Worm (Caenorhabditis elegans) whole organism, dauer: Measurements from ENCODE around the gene sams-1.
A peak's percentile ranks its signal among the peaks of the same experiment; 100 is the strongest.

ENCODE experiments used
- unc-62 ChIP-seq: sonication (generic microtip); optimal IDR thresholded peaks from 2 replicates; lab custom pipeline; 2017; ENCODE audit warnings: missing biosample characterization, missing genetic modification reagents, missing genetic modification characterization

The sams-1 gene

DNA sequence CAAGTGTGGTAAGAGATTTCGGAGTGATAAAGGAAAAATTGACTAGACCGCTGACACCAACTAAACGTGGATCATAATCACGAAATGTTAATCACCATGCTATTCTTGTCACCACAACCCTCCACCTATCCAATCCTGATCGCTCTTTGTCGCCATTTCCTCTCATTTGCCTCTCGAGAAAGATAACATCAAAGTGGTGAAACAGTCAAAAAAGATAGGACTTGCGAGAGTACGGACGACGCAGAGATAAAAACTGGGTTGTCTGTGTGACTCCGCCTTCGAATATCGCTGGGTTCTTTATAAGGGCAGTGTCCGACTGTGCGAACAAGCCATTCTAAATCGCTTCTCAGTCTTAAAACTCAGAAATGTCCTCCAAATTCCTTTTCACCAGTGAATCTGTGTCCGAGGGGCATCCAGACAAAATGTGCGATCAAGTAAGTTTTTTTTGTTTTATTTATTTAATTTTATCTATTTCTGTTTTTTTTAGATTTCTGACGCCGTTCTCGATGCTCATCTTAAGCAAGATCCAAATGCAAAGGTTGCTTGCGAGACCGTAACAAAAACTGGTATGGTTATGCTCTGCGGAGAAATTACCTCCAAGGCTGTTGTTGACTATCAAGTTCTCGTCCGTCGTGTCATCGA lies at the start of gene sams-1:
Gene sams-1 (plus strand): TSS at position 300 of the 642 bp plus-strand sequence.
- no peak for TF ChIP-seq unc-62 (GFP tag; lab: Kevin White, UChicago)

DNA sequence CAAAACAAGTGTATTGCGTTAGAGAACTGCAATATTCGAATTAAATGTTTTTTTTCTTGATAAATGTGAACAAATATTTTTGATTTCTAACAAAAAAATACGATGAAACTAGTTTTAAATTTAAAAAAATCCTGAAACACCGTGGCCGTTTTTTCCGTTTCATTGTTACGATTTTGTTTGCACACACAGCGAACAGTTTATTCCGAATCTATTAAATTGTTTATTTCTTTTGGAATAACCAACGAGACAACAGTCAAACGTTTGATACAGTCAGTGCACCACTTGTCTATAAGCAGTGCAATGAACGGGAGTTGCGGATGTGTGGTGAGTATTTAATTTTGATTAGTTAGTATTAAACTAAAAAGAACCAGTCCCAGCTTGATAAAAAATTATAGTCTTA lies 49.1 kb upstream of the sams-1 start, which contains the start of gene Y62H9A.13:
Gene Y62H9A.13 (plus strand): TSS at position 301 of the 400 bp plus-strand sequence.
- no peak for TF ChIP-seq unc-62 (GFP tag; lab: Kevin White, UChicago)

DNA sequence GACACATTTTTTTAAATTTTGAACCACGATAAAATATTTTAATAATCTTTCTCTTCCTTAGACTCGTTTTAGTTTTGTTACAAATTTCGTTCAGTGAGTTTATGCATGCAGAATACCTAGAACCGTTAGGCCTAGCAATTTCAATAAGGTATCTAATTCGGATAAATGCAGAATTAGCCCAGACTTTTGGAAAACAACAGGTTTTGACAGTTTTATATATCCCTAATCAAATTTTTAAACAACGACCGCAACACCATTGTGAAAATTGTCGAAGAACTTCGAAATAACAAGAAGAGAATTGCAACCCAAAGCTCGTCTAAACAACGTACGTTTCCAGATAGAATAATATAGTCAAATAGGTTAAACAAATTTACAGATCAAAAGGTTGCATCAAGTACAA lies 47.8 kb upstream of the sams-1 start, which contains the start of gene Y62H9A.16:
Gene Y62H9A.16 (plus strand): TSS at position 301 of the 400 bp plus-strand sequence.
- TF ChIP-seq unc-62 (GFP tag; lab: Kevin White, UChicago): no peak

DNA sequence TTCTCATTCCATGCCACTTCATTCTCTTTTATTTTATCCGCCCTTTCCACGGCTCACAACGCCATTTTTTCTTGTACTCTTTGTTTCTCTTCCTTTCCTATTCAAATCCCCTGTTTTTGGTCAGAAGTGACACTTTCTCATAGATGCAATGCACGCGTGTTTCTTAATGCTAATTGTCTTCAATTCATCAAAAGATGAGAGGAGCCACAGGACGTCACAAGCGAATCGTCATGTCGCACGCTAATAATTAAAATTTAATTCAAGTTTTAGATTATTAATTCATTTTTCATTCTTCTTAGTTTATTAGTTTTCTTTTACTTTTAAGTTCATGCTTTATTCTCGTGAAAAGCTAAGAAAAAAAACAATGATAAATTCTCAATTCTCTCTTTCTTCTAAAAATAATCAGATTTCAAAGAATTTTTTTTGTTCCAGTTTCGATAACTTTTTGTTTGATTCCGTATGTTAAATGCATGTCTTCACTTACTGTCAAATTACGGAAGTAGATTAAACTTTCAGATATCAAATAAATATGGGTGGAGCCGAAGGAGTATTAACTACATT lies 45.0 kb upstream of the sams-1 start, which contains the start of gene Y62H9A.14:
Gene Y62H9A.14 (plus strand): TSS at position 511 of the 561 bp plus-strand sequence.
- no peak for TF ChIP-seq unc-62 (GFP tag; lab: Kevin White, UChicago)

DNA sequence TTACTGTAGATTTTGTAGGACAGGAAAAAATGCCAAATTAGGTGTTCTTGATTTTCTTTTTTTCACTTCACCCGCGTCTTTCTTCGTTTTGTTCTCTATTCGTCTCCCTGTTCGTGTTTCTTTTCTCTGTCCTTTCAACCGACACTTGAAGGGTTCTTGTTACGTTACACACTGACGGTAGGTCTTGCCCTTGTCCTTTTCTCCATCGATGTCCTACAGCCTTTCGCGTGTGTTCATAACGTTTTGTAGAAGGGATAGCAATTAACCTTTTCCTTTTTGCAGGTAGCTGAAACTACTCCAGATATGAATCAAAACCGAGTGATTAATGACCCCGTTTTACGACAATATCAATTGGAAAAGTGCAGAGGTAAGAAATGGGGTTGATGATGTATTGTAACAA lies 41.6 kb upstream of the sams-1 start, which contains the start of gene F55G7.1:
Gene F55G7.1 (plus strand): TSS at position 276 of the 400 bp plus-strand sequence.
- TF ChIP-seq unc-62 (GFP tag; lab: Kevin White, UChicago): no peak

DNA sequence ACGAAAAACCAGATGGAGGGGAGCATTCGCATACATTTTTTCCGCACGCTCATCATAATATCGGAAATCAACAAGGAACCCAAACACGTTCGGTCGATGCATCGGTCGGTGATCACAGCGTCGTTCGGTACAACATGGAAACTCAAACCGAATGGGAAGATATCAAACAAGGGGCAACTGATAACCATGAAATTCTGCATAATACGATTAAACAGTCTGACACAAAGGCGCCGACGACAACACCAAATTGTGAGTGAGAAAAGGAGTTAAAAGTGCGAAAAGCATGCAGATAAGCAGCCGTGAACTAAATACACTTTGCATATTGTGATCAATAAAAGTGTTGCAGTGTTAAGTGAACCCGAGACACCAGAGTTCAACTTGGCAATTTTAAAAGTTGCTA lies 40.5 kb upstream of the sams-1 start:
- no peak for TF ChIP-seq unc-62 (GFP tag; lab: Kevin White, UChicago)

DNA sequence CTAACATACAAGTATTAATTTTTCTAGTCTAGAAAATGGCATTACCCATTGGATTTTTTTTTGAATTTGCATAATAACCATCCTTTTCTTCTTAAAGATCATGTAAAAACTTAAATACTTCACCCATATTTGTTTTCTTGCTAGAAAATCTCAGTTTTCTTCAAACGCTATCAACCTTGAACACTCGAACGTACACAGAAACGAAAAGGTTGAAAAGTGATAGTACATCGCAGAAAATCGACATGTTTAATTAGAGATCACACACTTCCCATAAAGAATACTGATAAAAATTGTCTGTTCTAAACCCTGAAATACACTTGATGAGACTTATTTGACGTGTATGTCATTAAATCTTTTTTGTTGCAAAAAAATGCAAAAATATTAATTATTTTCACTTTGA lies 38.2 kb upstream of the sams-1 start, which contains the start of gene F55G7.4:
Gene F55G7.4 (plus strand): TSS at position 301 of the 400 bp plus-strand sequence.
- no peak for TF ChIP-seq unc-62 (GFP tag; lab: Kevin White, UChicago)

DNA sequence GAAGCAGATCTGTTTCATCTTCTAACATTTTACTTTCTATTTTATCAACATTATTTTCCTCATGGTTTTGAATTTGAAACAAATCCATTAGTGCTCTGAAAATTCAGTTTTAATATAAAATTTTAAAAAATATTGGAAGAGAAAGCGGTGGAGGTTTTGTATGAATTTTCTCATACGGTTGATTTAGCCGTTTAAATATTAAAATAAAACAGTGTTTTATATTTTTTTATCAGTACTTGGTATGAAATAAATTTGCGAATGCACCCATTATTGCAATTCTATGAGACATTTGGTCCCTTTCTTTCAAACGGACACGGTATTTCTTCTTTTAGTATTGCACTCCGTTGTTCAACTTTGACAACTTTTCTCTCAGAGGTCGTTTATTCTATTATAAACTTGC lies 34.2 kb upstream of the sams-1 start, which contains the start of gene dot-1.4:
Gene dot-1.4 (minus strand): TSS at position 101 of the 400 bp plus-strand sequence.
- TF ChIP-seq unc-62 (GFP tag; lab: Kevin White, UChicago): no peak

DNA sequence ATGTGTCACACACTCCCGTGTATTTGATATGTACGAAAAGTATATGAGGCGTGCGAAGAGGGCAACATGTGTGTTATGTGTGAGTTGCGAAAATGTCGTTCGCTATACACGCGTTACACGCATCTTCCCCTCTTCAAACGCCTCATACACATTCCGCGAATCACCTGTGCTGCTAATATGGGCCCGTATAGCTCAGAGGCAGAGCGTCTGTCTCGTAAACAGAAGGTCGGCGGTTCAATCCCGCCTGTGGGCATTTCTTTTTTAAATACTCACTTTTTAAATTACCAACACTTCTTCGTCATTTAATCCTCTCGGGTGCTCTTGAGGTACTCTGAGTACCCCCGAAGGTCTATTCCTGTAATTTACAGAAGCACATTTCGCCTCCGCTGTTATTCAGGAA lies 32.2 kb upstream of the sams-1 start:
- TF ChIP-seq unc-62 (GFP tag; lab: Kevin White, UChicago): no peak

DNA sequence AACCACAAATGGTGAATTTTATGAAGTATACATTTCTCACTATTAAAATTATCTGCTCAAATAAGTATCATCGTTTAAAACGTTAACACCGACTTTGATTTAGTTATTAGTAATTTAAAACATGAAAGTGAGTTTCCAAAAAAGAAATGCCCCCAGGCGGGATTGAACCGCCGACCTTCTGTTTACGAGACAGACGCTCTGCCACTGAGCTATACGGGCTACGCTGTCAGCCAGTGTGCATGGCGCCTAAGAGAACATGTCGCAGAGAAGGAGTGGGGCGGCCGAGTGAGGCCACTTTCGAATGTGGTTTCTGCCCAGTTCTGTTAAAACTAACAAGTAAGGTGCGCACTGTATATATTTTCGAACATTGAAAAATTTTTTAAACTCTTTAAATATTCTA lies 30.8 kb upstream of the sams-1 start:
- TF ChIP-seq unc-62 (GFP tag; lab: Kevin White, UChicago): no peak

DNA sequence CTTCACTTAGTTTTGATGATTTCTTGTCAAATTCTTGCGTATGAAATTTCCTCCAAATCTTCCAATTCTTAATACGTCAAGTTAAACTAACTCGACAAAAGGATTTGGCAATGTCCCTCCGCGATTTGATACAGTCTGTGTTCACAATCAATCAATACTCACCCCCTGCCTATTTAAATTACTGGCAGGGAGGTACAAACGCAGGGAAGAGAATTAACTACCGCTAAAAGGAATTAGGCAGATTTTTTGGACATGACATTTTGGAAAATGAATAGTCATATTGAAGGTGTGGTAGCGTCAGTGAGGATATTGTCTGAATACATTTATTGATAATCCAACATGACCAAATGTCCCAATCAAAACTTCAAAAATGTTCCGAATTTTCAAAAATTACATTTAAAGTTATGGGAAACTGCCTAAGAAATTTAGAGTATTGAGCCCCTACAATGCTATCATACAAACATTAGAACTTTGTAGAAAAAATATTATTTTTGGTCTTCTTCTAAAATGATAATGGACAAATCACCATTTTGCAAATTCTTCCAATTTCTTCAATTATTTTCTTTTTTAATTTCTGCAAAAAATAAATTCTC lies 28.3 kb upstream of the sams-1 start:
- peak; percentile 32 for TF ChIP-seq unc-62 (GFP tag; lab: Kevin White, UChicago)

DNA sequence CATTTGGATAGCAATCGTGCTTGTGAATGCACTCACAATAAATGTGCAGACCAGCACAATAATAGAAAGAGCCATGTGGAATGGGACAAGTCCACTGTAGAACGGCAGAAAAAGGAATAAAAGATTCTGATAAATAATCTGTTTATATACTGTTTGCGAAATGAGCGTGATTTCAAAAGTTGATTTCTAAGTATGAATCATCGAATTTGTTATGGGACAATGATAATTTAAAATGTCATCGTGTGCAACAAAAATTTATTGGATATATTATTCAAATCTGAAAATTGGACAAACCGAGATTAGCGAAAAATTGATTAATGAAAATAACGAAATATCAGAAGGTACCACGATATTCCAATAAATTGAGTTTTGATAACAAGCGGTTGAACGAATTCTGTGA lies 26.9 kb upstream of the sams-1 start, which contains the start of gene F55G7.5:
Gene F55G7.5 (minus strand): TSS at position 101 of the 400 bp plus-strand sequence.
- no peak for TF ChIP-seq unc-62 (GFP tag; lab: Kevin White, UChicago)

DNA sequence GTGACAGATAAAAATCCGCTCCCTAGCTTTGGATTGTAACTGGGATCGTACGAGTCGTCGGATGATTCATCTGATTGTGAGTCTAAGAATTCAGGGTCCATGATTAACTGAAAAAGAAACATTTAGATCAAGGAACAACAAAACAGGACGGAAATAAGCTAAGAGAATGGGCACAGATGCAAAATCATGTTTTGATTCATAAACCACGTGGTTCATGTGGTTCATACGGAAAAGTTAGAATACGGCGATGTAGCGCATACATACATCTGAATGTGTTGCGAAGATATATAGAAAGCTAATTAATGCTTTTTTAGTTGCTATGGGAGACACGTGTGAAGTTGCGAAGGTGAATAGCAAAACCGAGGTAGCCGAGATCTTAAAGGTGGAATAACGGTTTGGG lies 23.8 kb upstream of the sams-1 start, which contains the start of gene F55G7.3:
Gene F55G7.3 (minus strand): TSS at position 101 of the 400 bp plus-strand sequence.
- TF ChIP-seq unc-62 (GFP tag; lab: Kevin White, UChicago): no peak

DNA sequence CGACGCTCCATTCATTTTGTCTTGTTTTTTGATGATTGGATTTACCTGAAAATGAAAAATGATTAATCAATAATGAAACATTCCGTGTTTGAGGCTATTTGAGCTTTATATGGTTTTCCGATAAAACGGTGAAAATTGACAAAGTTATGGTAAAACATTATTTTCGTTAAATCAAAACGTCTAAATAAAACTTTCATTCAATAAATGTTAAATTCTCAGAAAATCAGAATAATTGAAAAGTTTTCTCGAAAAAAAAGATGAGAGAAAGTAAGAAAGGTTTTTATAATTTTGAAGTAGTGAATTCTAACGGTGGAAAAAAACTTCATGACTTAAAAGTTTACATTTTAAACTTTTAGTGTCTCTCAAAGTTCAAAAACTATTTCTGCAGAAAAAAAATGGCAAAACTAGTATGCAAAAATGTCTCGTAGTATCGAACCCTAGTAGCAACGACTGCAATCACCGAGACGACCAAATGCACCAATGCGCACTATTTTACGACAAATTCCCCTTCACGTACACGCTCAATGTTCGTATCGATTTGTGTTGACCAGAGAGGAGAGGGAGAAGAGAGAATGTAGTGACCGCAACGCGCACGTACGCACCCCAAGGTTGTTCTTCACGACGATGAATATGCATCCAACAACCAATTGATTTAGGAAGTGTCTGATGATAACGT lies 18.8 kb upstream of the sams-1 start, which contains the start of gene nfya-1:
Gene nfya-1 (minus strand): TSS at position 51 of the 676 bp plus-strand sequence.
- no peak for TF ChIP-seq unc-62 (GFP tag; lab: Kevin White, UChicago)

DNA sequence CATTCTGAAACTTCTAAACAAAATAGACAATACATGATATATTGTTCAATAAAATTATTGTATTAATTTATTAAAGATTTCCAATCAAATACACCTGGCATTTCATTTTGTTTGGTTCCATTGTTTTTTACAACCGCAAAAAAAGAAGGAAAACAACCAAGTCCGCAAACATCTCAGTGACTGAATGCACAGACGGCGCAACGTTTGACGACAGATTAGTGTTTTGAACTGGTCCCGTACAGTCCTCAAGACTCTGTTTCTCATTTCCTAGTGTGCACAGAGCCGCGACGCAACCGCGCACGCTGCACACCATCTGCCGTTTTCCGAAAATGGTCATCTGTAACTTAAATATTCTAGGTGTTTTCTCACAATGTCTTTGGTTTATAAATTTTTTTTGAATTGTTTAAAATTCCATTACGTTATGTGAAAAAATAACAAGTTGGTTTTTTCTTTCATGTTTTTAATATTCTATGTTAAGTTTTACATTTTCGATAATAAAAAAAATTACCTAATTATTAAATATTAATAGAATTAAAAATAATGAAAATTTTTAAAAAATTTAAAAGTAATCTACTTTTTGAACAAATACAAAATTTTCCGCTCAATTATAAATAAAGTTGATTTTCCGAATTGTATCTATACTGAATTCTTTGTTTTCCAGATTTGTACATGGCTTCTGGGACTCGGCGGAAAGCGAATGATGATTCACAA lies 17.4 kb upstream of the sams-1 start, which contains the start of gene lsd-1:
Gene lsd-1 (plus strand): TSS at position 661 of the 711 bp plus-strand sequence.
- no peak for TF ChIP-seq unc-62 (GFP tag; lab: Kevin White, UChicago)
